Fruit fly (Drosophila melanogaster) whole organism, embryonic: ENCODE data around the gene tst.

ENCODE experiments used
- Abd-B ChIP-seq: fragments of 200-800 bp; sonication (Bioruptor generic); optimal IDR thresholded peaks from 2 replicates; lab custom pipeline; 2018; ENCODE audit warnings: missing biosample characterization, mild to moderate bottlenecking, missing genetic modification characterization, moderate library complexity
- CG11456 ChIP-seq: fragments of 200-800 bp; sonication (Bioruptor generic); IDR thresholded peaks from 3 replicates; pipeline ENCODE4 v1.3.6; 2022; ENCODE audit warnings: missing biosample characterization, missing genetic modification characterization
- CG13287 ChIP-seq: fragments of 200-800 bp; sonication (Bioruptor generic); IDR thresholded peaks from 2 replicates; pipeline ENCODE4 v1.3.6; 2022; ENCODE audit warnings: missing biosample characterization, missing genetic modification characterization; ENCODE audit not compliant: partially characterized antibody
- CG13424 ChIP-seq: fragments of 200-800 bp; sonication (Bioruptor generic); optimal IDR thresholded peaks from 2 replicates; lab custom pipeline; 2019; ENCODE audit warnings: missing biosample characterization, mild to moderate bottlenecking, missing genetic modification characterization, moderate library complexity
- CG14014 ChIP-seq: fragments of 200-800 bp; sonication (Bioruptor generic); IDR thresholded peaks from 2 replicates; pipeline ENCODE4 v1.3.6; 2022; ENCODE audit warnings: missing biosample characterization, missing genetic modification characterization
- CG14050 ChIP-seq: fragments of 200-800 bp; sonication (Bioruptor generic); IDR thresholded peaks from 3 replicates; pipeline ENCODE4 v1.3.6; 2022; ENCODE audit warnings: missing biosample characterization, missing genetic modification characterization
- CG14860 ChIP-seq: fragments of 200-800 bp; sonication (Bioruptor generic); IDR thresholded peaks from 3 replicates; pipeline ENCODE4 v1.3.6; 2022; ENCODE audit warnings: missing biosample characterization, missing genetic modification characterization; ENCODE audit not compliant: partially characterized antibody
- CG17359 ChIP-seq: fragments of 200-800 bp; sonication (Bioruptor generic); optimal IDR thresholded peaks from 3 replicates; lab custom pipeline; 2018; ENCODE audit warnings: missing biosample characterization, mild to moderate bottlenecking, missing genetic modification characterization, moderate library complexity
- CG18476 ChIP-seq: fragments of 200-800 bp; sonication (Bioruptor generic); optimal IDR thresholded peaks from 2 replicates; lab custom pipeline; 2016; ENCODE audit warnings: missing biosample characterization, mild to moderate bottlenecking, missing genetic modification characterization
- CG2202 ChIP-seq: fragments of 200-800 bp; sonication (Bioruptor generic); optimal IDR thresholded peaks from 2 replicates; lab custom pipeline; 2018; ENCODE audit warnings: missing biosample characterization, mild to moderate bottlenecking, missing genetic modification characterization
- CG30020 ChIP-seq: fragments of 200-800 bp; optimal IDR thresholded peaks from 2 replicates; lab custom pipeline; 2019; ENCODE audit warnings: missing biosample characterization, mild to moderate bottlenecking, missing genetic modification characterization, moderate library complexity
- CG30403 ChIP-seq: fragments of 200-800 bp; sonication (Bioruptor generic); optimal IDR thresholded peaks from 3 replicates; lab custom pipeline; 2016; ENCODE audit warnings: missing biosample characterization, missing genetic modification characterization
- CG33557 ChIP-seq: fragments of 200-800 bp; sonication (Bioruptor generic); optimal IDR thresholded peaks from 2 replicates; lab custom pipeline; 2019; ENCODE audit warnings: missing biosample characterization, mild to moderate bottlenecking, missing genetic modification characterization, moderate library complexity
- CG3726 ChIP-seq: fragments of 200-800 bp; sonication (Bioruptor generic); IDR thresholded peaks from 3 replicates; pipeline ENCODE4, ENCODE4 v1.3.6; 2022; ENCODE audit warnings: missing biosample characterization, missing genetic modification characterization
- CG4282 ChIP-seq: fragments of 200-800 bp; sonication (Bioruptor generic); optimal IDR thresholded peaks from 2 replicates; lab custom pipeline; 2016; ENCODE audit warnings: missing biosample characterization, missing genetic modification characterization
- CG6683 ChIP-seq: fragments of 200-800 bp; sonication (Bioruptor generic); optimal IDR thresholded peaks from 2 replicates; lab custom pipeline; 2017; ENCODE audit warnings: missing biosample characterization, mild to moderate bottlenecking, missing genetic modification characterization, missing genetic modification reagents
- CG8388 ChIP-seq: fragments of 200-800 bp; sonication (Bioruptor generic); optimal IDR thresholded peaks from 2 replicates; lab custom pipeline; 2019; ENCODE audit warnings: missing biosample characterization, mild to moderate bottlenecking, missing genetic modification characterization, moderate library complexity
- CG9817 ChIP-seq: fragments of 200-800 bp; sonication (Bioruptor generic); optimal IDR thresholded peaks from 2 replicates; lab custom pipeline; 2018; ENCODE audit warnings: missing biosample characterization, mild to moderate bottlenecking, missing genetic modification characterization, moderate library complexity
- CG9876 ChIP-seq: fragments of 200-800 bp; sonication (Bioruptor generic); optimal IDR thresholded peaks from 2 replicates; lab custom pipeline; 2016; ENCODE audit warnings: missing biosample characterization, missing genetic modification characterization
- Doc2 ChIP-seq: fragments of 200-800 bp; sonication (Bioruptor generic); IDR thresholded peaks from 2 replicates; pipeline ENCODE4 v1.3.6; 2022; ENCODE audit warnings: missing biosample characterization, missing genetic modification characterization
- Gug ChIP-seq: fragments of 200-800 bp; sonication (Bioruptor generic); IDR thresholded peaks from 4 replicates; pipeline ENCODE4 v1.3.6; 2022; ENCODE audit warnings: missing biosample characterization, missing genetic modification characterization
- Hey ChIP-seq: fragments of 200-800 bp; sonication (Bioruptor generic); optimal IDR thresholded peaks from 3 replicates; lab custom pipeline; 2018; ENCODE audit warnings: missing biosample characterization, mild to moderate bottlenecking, missing genetic modification characterization
- Hmr ChIP-seq: fragments of 200-800 bp; sonication (Bioruptor generic); optimal IDR thresholded peaks from 3 replicates; lab custom pipeline; 2017; ENCODE audit warnings: mild to moderate bottlenecking, missing biosample characterization, missing genetic modification reagents, missing genetic modification characterization
- Kr ChIP-seq: fragments of 200-800 bp; sonication (Bioruptor generic); optimal IDR thresholded peaks from 2 replicates; lab custom pipeline; 2017; ENCODE audit warnings: missing biosample characterization, mild to moderate bottlenecking, missing genetic modification characterization
- Optix ChIP-seq: fragments of 200-800 bp; sonication (Bioruptor generic); IDR thresholded peaks from 3 replicates; pipeline ENCODE4 v1.3.6; 2022; ENCODE audit warnings: missing biosample characterization, missing genetic modification characterization
- Vsx1 ChIP-seq: fragments of 200-800 bp; sonication (Bioruptor generic); optimal IDR thresholded peaks from 2 replicates; lab custom pipeline; 2017; ENCODE audit warnings: missing biosample characterization, mild to moderate bottlenecking, missing genetic modification characterization, missing genetic modification reagents
- Xrp1 ChIP-seq: fragments of 200-800 bp; sonication (Bioruptor generic); IDR thresholded peaks from 2 replicates; pipeline ENCODE4 v1.3.6; 2022; ENCODE audit warnings: missing biosample characterization, missing genetic modification characterization
- bigmax ChIP-seq: fragments of 200-800 bp; sonication (Bioruptor generic); optimal IDR thresholded peaks from 2 replicates; lab custom pipeline; 2018; ENCODE audit warnings: missing biosample characterization, mild to moderate bottlenecking, missing genetic modification characterization
- cas ChIP-seq: fragments of 200-800 bp; sonication (Bioruptor generic); IDR thresholded peaks from 2 replicates; pipeline ENCODE4 v1.3.6; 2022; ENCODE audit warnings: missing biosample characterization, missing genetic modification characterization
- en ChIP-seq: fragments of 200-800 bp; sonication (Bioruptor generic); optimal IDR thresholded peaks from 2 replicates; lab custom pipeline; 2016; ENCODE audit warnings: missing biosample characterization, missing genetic modification characterization
- fd96Cb ChIP-seq: fragments of 200-800 bp; sonication (Bioruptor generic); optimal IDR thresholded peaks from 2 replicates; lab custom pipeline; 2018; ENCODE audit warnings: missing biosample characterization, mild to moderate bottlenecking, missing genetic modification characterization, moderate library complexity
- fru ChIP-seq: fragments of >200 bp; optimal IDR thresholded peaks from 2 replicates; lab custom pipeline; 2017
- fu2 ChIP-seq: fragments of 200-800 bp; sonication (Bioruptor generic); optimal IDR thresholded peaks from 2 replicates; lab custom pipeline; 2016; ENCODE audit warnings: missing biosample characterization, missing genetic modification characterization
- grn ChIP-seq: fragments of 200-800 bp; sonication (Bioruptor generic); optimal IDR thresholded peaks from 3 replicates; lab custom pipeline; 2017; ENCODE audit warnings: missing biosample characterization, missing genetic modification characterization
- ind ChIP-seq: fragments of 200-800 bp; sonication (Bioruptor generic); optimal IDR thresholded peaks from 3 replicates; lab custom pipeline; 2016; ENCODE audit warnings: missing biosample characterization, missing genetic modification characterization
- jigr1 ChIP-seq: fragments of 200-800 bp; sonication (Bioruptor generic); IDR thresholded peaks from 3 replicates; pipeline ENCODE4 v1.3.6; 2022; ENCODE audit warnings: missing biosample characterization, missing genetic modification characterization
- kah ChIP-seq: fragments of 200-800 bp; sonication (Bioruptor generic); optimal IDR thresholded peaks from 2 replicates; lab custom pipeline; 2018; ENCODE audit warnings: missing biosample characterization, mild to moderate bottlenecking, missing genetic modification characterization
- luna ChIP-seq: fragments of 200-800 bp; sonication (Bioruptor generic); optimal IDR thresholded peaks from 2 replicates; lab custom pipeline; 2016; ENCODE audit warnings: missing biosample characterization, missing genetic modification characterization
- onecut ChIP-seq: fragments of 200-800 bp; sonication (Bioruptor generic); IDR thresholded peaks from 2 replicates; pipeline ENCODE4 v1.3.6; 2022; ENCODE audit warnings: missing biosample characterization, missing genetic modification characterization
- pan ChIP-seq, 4 experiments: fragments of >200 bp in 3 of 4; fragments of 200-800 bp in 1 of 4; sonication (Bioruptor generic) in 1 of 4; optimal IDR thresholded peaks in 3 of 4; IDR thresholded peaks in 1 of 4; 2 replicates each; pipeline versions ENCODE4 v1.3.6 to Lab custom; 2017 to 2022; ENCODE audit warnings: missing biosample characterization in 2 of 4, missing genetic modification characterization in 2 of 4, mixed read lengths in 1 of 4
- pb ChIP-seq: fragments of 200-800 bp; sonication (Bioruptor generic); optimal IDR thresholded peaks from 3 replicates; lab custom pipeline; 2016; ENCODE audit warnings: missing biosample characterization, missing genetic modification characterization
- pfk ChIP-seq: fragments of 200-800 bp; sonication (Bioruptor generic); optimal IDR thresholded peaks from 2 replicates; lab custom pipeline; 2018; ENCODE audit warnings: missing biosample characterization, mild to moderate bottlenecking, missing genetic modification characterization, moderate library complexity
- prd ChIP-seq, 3 experiments: fragments of >200 bp in 2 of 3; fragments of 200-800 bp in 1 of 3; sonication (Bioruptor generic) in 1 of 3; optimal IDR thresholded peaks in 2 of 3; IDR thresholded peaks in 1 of 3; 2 replicates in 2 of 3; 3 replicates in 1 of 3; pipeline versions ENCODE4 v1.3.6 to Lab custom; 2017 to 2022; ENCODE audit warnings: missing biosample characterization in 1 of 3, missing genetic modification characterization in 1 of 3
- pzg ChIP-seq: fragments of 200-800 bp; sonication (Bioruptor generic); optimal IDR thresholded peaks from 3 replicates; lab custom pipeline; 2018; ENCODE audit warnings: missing biosample characterization, mild to moderate bottlenecking, missing genetic modification characterization, moderate library complexity
- run ChIP-seq: fragments of 200-800 bp; sonication (Bioruptor generic); optimal IDR thresholded peaks from 3 replicates; lab custom pipeline; 2018; ENCODE audit warnings: missing biosample characterization, mild to moderate bottlenecking, missing genetic modification characterization
- schlank ChIP-seq: fragments of 200-800 bp; sonication (Bioruptor generic); optimal IDR thresholded peaks from 2 replicates; lab custom pipeline; 2018; ENCODE audit warnings: missing biosample characterization, mild to moderate bottlenecking, missing genetic modification characterization
- sim ChIP-seq: fragments of 200-800 bp; sonication (Bioruptor generic); IDR thresholded peaks from 2 replicates; pipeline ENCODE4 v1.3.6; 2022; ENCODE audit warnings: missing biosample characterization, missing genetic modification characterization
- slbo ChIP-seq: fragments of 200-800 bp; sonication (Bioruptor generic); IDR thresholded peaks from 2 replicates; pipeline ENCODE4 v1.3.6; 2022; ENCODE audit warnings: missing biosample characterization, missing genetic modification characterization
- sqz ChIP-seq: fragments of 200-800 bp; sonication (Bioruptor generic); optimal IDR thresholded peaks from 3 replicates; lab custom pipeline; 2018; ENCODE audit warnings: missing biosample characterization, mild to moderate bottlenecking, missing genetic modification characterization
- tgo ChIP-seq: fragments of 200-800 bp; sonication (Bioruptor generic); IDR thresholded peaks from 3 replicates; pipeline ENCODE4 v1.3.6; 2022; ENCODE audit warnings: missing biosample characterization, missing genetic modification characterization
- usp ChIP-seq: fragments of >200 bp; optimal IDR thresholded peaks from 2 replicates; lab custom pipeline; 2017; ENCODE audit warnings: missing biosample characterization, missing genetic modification characterization

The tst gene

DNA sequence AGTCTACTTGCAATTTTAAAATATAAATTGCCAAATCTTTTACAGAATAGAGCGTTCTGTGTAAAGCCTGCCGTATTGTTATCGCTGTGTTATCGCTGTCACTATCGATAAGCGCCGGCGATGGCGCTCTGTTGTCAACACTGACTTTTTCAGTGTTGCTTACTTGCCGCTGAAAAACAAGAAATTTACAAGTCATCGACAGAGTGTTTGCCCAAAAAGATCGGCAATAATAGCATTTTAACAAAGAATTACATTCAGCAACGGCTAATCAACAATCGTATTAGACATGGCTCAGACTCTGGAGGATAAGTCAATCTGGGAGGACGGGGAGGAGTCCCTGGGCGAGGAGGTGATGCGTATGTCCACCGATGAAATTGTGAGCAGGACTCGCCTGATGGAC is 19.9 kb downstream of the tst start, which contains the start of the genes RanBP3 and Rpt5 (continued):
- TF ChIP-seq kah: no peak
- no peak for TF ChIP-seq pan (optimal IDR thresholded peaks at IDR 0.05; lab: Kevin White, UChicago)
- TF ChIP-seq pan (GFP tag; optimal IDR thresholded peaks at IDR 0.05 in 1 of 2, IDR thresholded peaks at IDR 0.05 in 1 of 2): no peak
- TF ChIP-seq CG18476 (GFP tag; lab: Kevin White, UChicago): no peak
- TF ChIP-seq onecut: peak; percentile 27; the same call in 1 of the 2 replicates
- no peak for TF ChIP-seq fru (lab: Kevin White, UChicago)
- no peak for TF ChIP-seq Kr (GFP tag; lab: Kevin White, UChicago)
- TF ChIP-seq Hey (tag; lab: Kevin White, UChicago): no peak
- no peak for TF ChIP-seq CG30020 (tag; lab: Kevin White, UChicago)
- TF ChIP-seq CG9876 (GFP tag; lab: Kevin White, UChicago): no peak
- peak; percentile 89 for TF ChIP-seq pzg (GFP tag; lab: Kevin White, UChicago)
- peak; percentile 83 for TF ChIP-seq slbo
- TF ChIP-seq pb (GFP tag; lab: Kevin White, UChicago): peak; percentile 36
- TF ChIP-seq luna (GFP tag; lab: Kevin White, UChicago): peak; percentile 69
- TF ChIP-seq CG4282: peak; percentile 31
- no peak for TF ChIP-seq CG14050 (GFP tag; lab: Robert Waterston, UW)
- no peak for TF ChIP-seq sim (GFP tag; lab: Robert Waterston, UW)
- TF ChIP-seq pfk: no peak
- no peak for TF ChIP-seq run (tag; lab: Kevin White, UChicago)
- TF ChIP-seq Abd-B: no peak
- TF ChIP-seq sqz (GFP tag; lab: Kevin White, UChicago): no peak
- no peak for TF ChIP-seq Optix (GFP tag; lab: Robert Waterston, UW)
- TF ChIP-seq en (GFP tag; lab: Kevin White, UChicago): no peak
- peak; percentile 61 for TF ChIP-seq CG30403 (GFP tag; lab: Kevin White, UChicago)
- TF ChIP-seq CG6683 (GFP tag; lab: Kevin White, UChicago): peak; percentile 33
- TF ChIP-seq CG17359 (tag; lab: Kevin White, UChicago): peak; percentile 36
- TF ChIP-seq CG11456: peak; percentile 80
- 0 out of 2 replicates have a peak, but pooled peaks have one; percentile 30 for TF ChIP-seq CG14014
- no peak for TF ChIP-seq CG33557 (GFP tag; lab: Kevin White, UChicago)
- peak; percentile 61 for TF ChIP-seq fu2
- TF ChIP-seq bigmax (GFP tag; lab: Kevin White, UChicago): no peak
- TF ChIP-seq ind (GFP tag; lab: Kevin White, UChicago): peak; percentile 60
- TF ChIP-seq usp (GFP tag; lab: Kevin White, UChicago): no peak
- no peak for TF ChIP-seq CG8388 (GFP tag; lab: Kevin White, UChicago)
- TF ChIP-seq jigr1 (GFP tag; lab: Robert Waterston, UW): no peak
- no peak for TF ChIP-seq fd96Cb
- no peak for TF ChIP-seq Vsx1 (GFP tag; lab: Kevin White, UChicago)
- no peak for TF ChIP-seq CG2202 (tag; lab: Kevin White, UChicago)
- TF ChIP-seq Gug: peak; percentile 36; the same call in 1 of the 4 replicates
- no peak for TF ChIP-seq schlank
- TF ChIP-seq CG14860 (GFP tag; lab: Robert Waterston, UW): peak; percentile 69
- no peak for TF ChIP-seq cas (GFP tag; lab: Robert Waterston, UW)
- no peak for TF ChIP-seq Xrp1 (GFP tag; lab: Robert Waterston, UW)
- peak; percentile 88 for TF ChIP-seq CG13287 (GFP tag; lab: Robert Waterston, UW)
- no peak for TF ChIP-seq CG3726
- TF ChIP-seq Doc2: no peak
- peak; percentile 38 for TF ChIP-seq CG9817 (tag; lab: Kevin White, UChicago)
- TF ChIP-seq Hmr (GFP tag; lab: Kevin White, UChicago): peak; percentile 65
- peak; percentile 10 for TF ChIP-seq CG13424 (tag; lab: Kevin White, UChicago)
- TF ChIP-seq prd (optimal IDR thresholded peaks at IDR 0.05; lab: Kevin White, UChicago): no peak
- peak; percentile 48; the same call in 2 of the 3 replicates for TF ChIP-seq prd (GFP tag; IDR thresholded peaks at IDR 0.05; lab: Robert Waterston, UW)
- TF ChIP-seq grn (GFP tag; lab: Kevin White, UChicago): no peak
- no peak for TF ChIP-seq tgo
